Worm (Caenorhabditis elegans): Measurements from ENCODE around the gene ZK662.5.

The ZK662.5 gene

ce11 chrX:15738432-15739003 is 17.1 kb downstream of the ZK662.5 start:
- TF ChIP-seq T22C8.4 (GFP tag; IDR thresholded peaks at IDR 0.05) (peak; percentile 29; the same call in 1 of the 2 replicates), flt-1 (GFP tag; IDR thresholded peaks at IDR 0.05) (peak; percentile 23; the same call in 1 of the 2 replicates)

ce11 chrX:15740526-15740925 is 19.1 kb downstream of the ZK662.5 start, which contains the start of gene srg-64:
Gene srg-64, minus strand, starts transcription at chrX:15740626.
- no peak for TF ChIP-seq ref-1 (GFP tag; conservative IDR thresholded peaks at IDR 0.05)
- TF ChIP-seq T22C8.4 (GFP tag; IDR thresholded peaks at IDR 0.05) = no peak
- no peak for TF ChIP-seq flt-1 (GFP tag; IDR thresholded peaks at IDR 0.05)
- no peak for TF ChIP-seq ztf-29 (GFP tag; IDR thresholded peaks at IDR 0.05)
- TF ChIP-seq med-1 (GFP tag; optimal IDR thresholded peaks at IDR 0.05; ENCODE audit: insufficient read depth) = no peak
- TF ChIP-seq ztf-23 (GFP tag; IDR thresholded peaks at IDR 0.05) = no peak
- no peak for TF ChIP-seq cog-1 (tag; optimal IDR thresholded peaks at IDR 0.05)
- no peak for TF ChIP-seq klf-2 (GFP tag; conservative IDR thresholded peaks at IDR 0.05)
- TF ChIP-seq tab-1 (GFP tag; IDR thresholded peaks at IDR 0.05) = no peak

ce11 chrX:15741852-15742251 is 20.4 kb downstream of the ZK662.5 start:
- TF ChIP-seq ztf-29 (GFP tag; IDR thresholded peaks at IDR 0.05) (peak; percentile 88), ref-1 (GFP tag; conservative IDR thresholded peaks at IDR 0.05) (peak; percentile 88), tab-1 (GFP tag; IDR thresholded peaks at IDR 0.05) (peak; percentile 96), T22C8.4 (GFP tag; IDR thresholded peaks at IDR 0.05) (peak; percentile 91), med-1 (GFP tag; optimal IDR thresholded peaks at IDR 0.05; ENCODE audit: insufficient read depth) (peak; percentile 68), cog-1 (tag; optimal IDR thresholded peaks at IDR 0.05) (peak; percentile 84), ztf-23 (GFP tag; IDR thresholded peaks at IDR 0.05) (peak; percentile 95), flt-1 (GFP tag; IDR thresholded peaks at IDR 0.05) (peak; percentile 96), klf-2 (GFP tag; conservative IDR thresholded peaks at IDR 0.05) (peak; percentile 92)

ce11 chrX:15742310-15742709 is 20.9 kb downstream of the ZK662.5 start, which contains the start of gene nhr-255:
Gene nhr-255, plus strand, starts transcription at chrX:15742610.
- no peak for TF ChIP-seq klf-2 (GFP tag; conservative IDR thresholded peaks at IDR 0.05)
- TF ChIP-seq ztf-29 (GFP tag; IDR thresholded peaks at IDR 0.05) = no peak
- no peak for TF ChIP-seq med-1 (GFP tag; optimal IDR thresholded peaks at IDR 0.05; ENCODE audit: insufficient read depth)
- TF ChIP-seq ref-1 (GFP tag; conservative IDR thresholded peaks at IDR 0.05) = no peak
- no peak for TF ChIP-seq cog-1 (tag; optimal IDR thresholded peaks at IDR 0.05)
- no peak for TF ChIP-seq ztf-23 (GFP tag; IDR thresholded peaks at IDR 0.05)
- TF ChIP-seq flt-1 (GFP tag; IDR thresholded peaks at IDR 0.05) = no peak
- TF ChIP-seq T22C8.4 (GFP tag; IDR thresholded peaks at IDR 0.05) = no peak
- TF ChIP-seq tab-1 (GFP tag; IDR thresholded peaks at IDR 0.05) = no peak

ce11 chrX:15746705-15747104 is 25.3 kb downstream of the ZK662.5 start, which contains the start of gene srxa-9:
Gene srxa-9, plus strand, starts transcription at chrX:15747005.
- TF ChIP-seq T22C8.4 (GFP tag; IDR thresholded peaks at IDR 0.05) (no peak), klf-2 (GFP tag; conservative IDR thresholded peaks at IDR 0.05) (no peak), flt-1 (GFP tag; IDR thresholded peaks at IDR 0.05) (no peak), cog-1 (tag; optimal IDR thresholded peaks at IDR 0.05) (no peak), tab-1 (GFP tag; IDR thresholded peaks at IDR 0.05) (no peak)

- TF ChIP-seq flt-1 (GFP tag; IDR thresholded peaks at IDR 0.05) = 0 out of 2 replicates have a peak, but pooled peaks have one; percentile 13
- TF ChIP-seq tab-1 (GFP tag; IDR thresholded peaks at IDR 0.05) = 0 out of 2 replicates have a peak, but pooled peaks have one; percentile 17
- TF ChIP-seq cog-1 (tag; optimal IDR thresholded peaks at IDR 0.05) = no peak
- 0 out of 2 replicates have a peak, but pooled peaks have one; percentile 5 for TF ChIP-seq T22C8.4 (GFP tag; IDR thresholded peaks at IDR 0.05)
- no peak for TF ChIP-seq ztf-23 (GFP tag; IDR thresholded peaks at IDR 0.05)
- TF ChIP-seq klf-2 (GFP tag; conservative IDR thresholded peaks at IDR 0.05) = no peak
- TF ChIP-seq ztf-29 (GFP tag; IDR thresholded peaks at IDR 0.05) = no peak
- no peak for TF ChIP-seq ref-1 (GFP tag; conservative IDR thresholded peaks at IDR 0.05)
- TF ChIP-seq med-1 (GFP tag; optimal IDR thresholded peaks at IDR 0.05; ENCODE audit: insufficient read depth) = no peak
These were observed 26.4 kb downstream of the ZK662.5 start for ce11 chrX:15747814-15748213.

- TF ChIP-seq ztf-23 (GFP tag; IDR thresholded peaks at IDR 0.05) = no peak
- TF ChIP-seq ztf-29 (GFP tag; IDR thresholded peaks at IDR 0.05) = no peak
- TF ChIP-seq cog-1 (tag; optimal IDR thresholded peaks at IDR 0.05) = no peak
- TF ChIP-seq med-1 (GFP tag; optimal IDR thresholded peaks at IDR 0.05; ENCODE audit: insufficient read depth) = no peak
- TF ChIP-seq flt-1 (GFP tag; IDR thresholded peaks at IDR 0.05) = no peak
These were observed 29.8 kb downstream of the ZK662.5 start for ce11 chrX:15751245-15751644.

- TF ChIP-seq ztf-29 (GFP tag; IDR thresholded peaks at IDR 0.05) = no peak
- TF ChIP-seq flt-1 (GFP tag; IDR thresholded peaks at IDR 0.05) = no peak
- no peak for TF ChIP-seq ref-1 (GFP tag; conservative IDR thresholded peaks at IDR 0.05)
- TF ChIP-seq ztf-23 (GFP tag; IDR thresholded peaks at IDR 0.05) = no peak
- TF ChIP-seq klf-2 (GFP tag; conservative IDR thresholded peaks at IDR 0.05) = no peak
- TF ChIP-seq tab-1 (GFP tag; IDR thresholded peaks at IDR 0.05) = no peak
- no peak for TF ChIP-seq med-1 (GFP tag; optimal IDR thresholded peaks at IDR 0.05; ENCODE audit: insufficient read depth)
- TF ChIP-seq cog-1 (tag; optimal IDR thresholded peaks at IDR 0.05) = no peak
- TF ChIP-seq T22C8.4 (GFP tag; IDR thresholded peaks at IDR 0.05) = no peak
These were observed 35.7 kb downstream of the ZK662.5 start, which contains the start of gene wrt-4 for ce11 chrX:15757169-15757568. Gene wrt-4, minus strand, starts transcription at chrX:15757269.

- TF ChIP-seq T22C8.4 (GFP tag; IDR thresholded peaks at IDR 0.05) (no peak), med-1 (GFP tag; optimal IDR thresholded peaks at IDR 0.05; ENCODE audit: insufficient read depth) (no peak), ztf-23 (GFP tag; IDR thresholded peaks at IDR 0.05) (no peak), ref-1 (GFP tag; conservative IDR thresholded peaks at IDR 0.05) (no peak), flt-1 (GFP tag; IDR thresholded peaks at IDR 0.05) (no peak), klf-2 (GFP tag; conservative IDR thresholded peaks at IDR 0.05) (no peak), tab-1 (GFP tag; IDR thresholded peaks at IDR 0.05) (no peak), cog-1 (tag; optimal IDR thresholded peaks at IDR 0.05) (no peak), ztf-29 (GFP tag; IDR thresholded peaks at IDR 0.05) (no peak)
These were observed 37.8 kb downstream of the ZK662.5 start for ce11 chrX:15759222-15759621.

ce11 chrX:15766147-15766546 is 44.7 kb downstream of the ZK662.5 start, which contains the start of gene bus-17:
Gene bus-17, minus strand, starts transcription at chrX:15766354.
- TF ChIP-seq flt-1 (GFP tag; IDR thresholded peaks at IDR 0.05) = no peak
